Worm (Caenorhabditis elegans): Measurements from ENCODE around the gene ZK856.16.
A peak's percentile ranks its signal among the peaks of the same experiment; 100 is the strongest.

The ZK856.16 gene

DNA sequence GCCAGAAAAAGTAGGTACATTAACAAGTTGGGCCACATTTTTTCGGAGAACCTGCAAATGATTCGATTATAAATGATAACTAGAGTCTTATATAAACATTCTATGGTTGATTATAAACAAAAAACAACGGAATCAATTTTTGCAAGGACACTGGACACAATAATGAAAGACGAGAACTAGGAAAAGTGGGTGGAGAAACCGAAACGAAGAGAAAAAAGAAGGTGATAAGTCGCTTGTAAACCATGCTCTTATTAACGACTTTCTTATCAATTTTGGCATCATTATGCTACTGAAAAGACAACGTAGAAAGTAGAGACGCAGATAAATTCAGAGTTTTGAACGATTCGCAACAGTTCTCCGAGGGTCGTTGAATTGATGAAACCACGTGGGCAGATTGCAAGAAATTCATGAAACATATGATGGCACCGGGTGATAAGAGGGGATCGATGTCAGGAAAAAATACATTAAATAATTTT is 15.3 kb downstream of the ZK856.16 start, which contains the start of gene ZK856.5:
TSS of gene ZK856.5 (minus strand) at position 51 of the 476 bp plus-strand sequence.
- TF ChIP-seq tbx-37 (GFP tag; conservative IDR thresholded peaks at IDR 0.05): no peak
- no peak for TF ChIP-seq F13C5.2 (tag; optimal IDR thresholded peaks at IDR 0.05)
- TF ChIP-seq pes-1 (GFP tag; IDR thresholded peaks at IDR 0.05): no peak
- TF ChIP-seq hnd-1 (tag; optimal IDR thresholded peaks at IDR 0.05): no peak
- no peak for TF ChIP-seq B0310.2 (tag; optimal IDR thresholded peaks at IDR 0.05)
- TF ChIP-seq hmg-4 (GFP tag; optimal IDR thresholded peaks at IDR 0.05): no peak
- no peak for TF ChIP-seq ets-7 (tag; optimal IDR thresholded peaks at IDR 0.05)
- no peak for TF ChIP-seq hmbx-1 (tag; optimal IDR thresholded peaks at IDR 0.05)
- TF ChIP-seq sea-1 (GFP tag; conservative IDR thresholded peaks at IDR 0.05): no peak
- no peak for TF ChIP-seq tbx-11 (GFP tag; IDR thresholded peaks at IDR 0.05)
- TF ChIP-seq ama-1 (optimal IDR thresholded peaks at IDR 0.05): no peak
- no peak for TF ChIP-seq ceh-36 (tag; optimal IDR thresholded peaks at IDR 0.05)
- TF ChIP-seq aly-1 (tag; optimal IDR thresholded peaks at IDR 0.05): no peak
- TF ChIP-seq ceh-13 (GFP tag; optimal IDR thresholded peaks at IDR 0.05): no peak
- no peak for TF ChIP-seq scrt-1 (GFP tag; IDR thresholded peaks at IDR 0.05)
- TF ChIP-seq flt-1 (GFP tag; IDR thresholded peaks at IDR 0.05): no peak
- TF ChIP-seq tra-4 (tag; optimal IDR thresholded peaks at IDR 0.05): no peak

- TF ChIP-seq hnd-1 (tag; optimal IDR thresholded peaks at IDR 0.05) (no peak), F13C5.2 (tag; optimal IDR thresholded peaks at IDR 0.05) (no peak), aly-1 (tag; optimal IDR thresholded peaks at IDR 0.05) (no peak), ama-1 (optimal IDR thresholded peaks at IDR 0.05) (no peak), flt-1 (GFP tag; IDR thresholded peaks at IDR 0.05) (no peak), B0310.2 (tag; optimal IDR thresholded peaks at IDR 0.05) (no peak), tbx-37 (GFP tag; conservative IDR thresholded peaks at IDR 0.05) (no peak), tbx-11 (GFP tag; IDR thresholded peaks at IDR 0.05) (no peak), ceh-13 (GFP tag; optimal IDR thresholded peaks at IDR 0.05) (no peak), hmg-4 (GFP tag; optimal IDR thresholded peaks at IDR 0.05) (no peak), scrt-1 (GFP tag; IDR thresholded peaks at IDR 0.05) (no peak), sea-1 (GFP tag; conservative IDR thresholded peaks at IDR 0.05) (no peak), hmbx-1 (tag; optimal IDR thresholded peaks at IDR 0.05) (no peak), pes-1 (GFP tag; IDR thresholded peaks at IDR 0.05) (no peak), ceh-36 (tag; optimal IDR thresholded peaks at IDR 0.05) (no peak), tra-4 (tag; optimal IDR thresholded peaks at IDR 0.05) (no peak), ets-7 (tag; optimal IDR thresholded peaks at IDR 0.05) (no peak)
Observed at ce11 chrV:10185719-10186118, 19.7 kb downstream of the ZK856.16 start, which contains the start of gene ZK856.18. ZK856.18 (minus strand) TSS chrV:10186007.

DNA sequence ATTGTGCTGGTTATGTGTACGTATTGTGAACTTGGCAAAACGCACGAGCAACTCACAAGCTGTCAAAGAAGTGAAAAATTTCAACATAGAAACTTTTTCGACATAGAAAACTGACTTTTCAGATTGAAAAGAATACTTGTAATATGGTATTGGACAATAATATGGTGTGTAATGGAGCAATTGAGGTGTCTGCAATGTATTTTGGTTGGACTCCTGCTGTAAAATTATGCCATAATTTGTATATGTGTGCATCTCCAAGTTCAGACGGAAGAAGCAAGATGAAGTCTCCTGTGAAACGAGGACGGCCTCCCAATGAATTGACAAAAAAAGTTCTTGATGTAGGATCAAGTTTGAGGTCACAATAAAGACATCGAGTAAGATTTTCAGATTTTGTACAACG is 21.6 kb downstream of the ZK856.16 start:
- TF ChIP-seq aly-1 (tag; optimal IDR thresholded peaks at IDR 0.05): no peak
- no peak for TF ChIP-seq F13C5.2 (tag; optimal IDR thresholded peaks at IDR 0.05)
- no peak for TF ChIP-seq hmbx-1 (tag; optimal IDR thresholded peaks at IDR 0.05)
- no peak for TF ChIP-seq ama-1 (optimal IDR thresholded peaks at IDR 0.05)
- TF ChIP-seq B0310.2 (tag; optimal IDR thresholded peaks at IDR 0.05): no peak
- TF ChIP-seq scrt-1 (GFP tag; IDR thresholded peaks at IDR 0.05): no peak
- TF ChIP-seq ceh-36 (tag; optimal IDR thresholded peaks at IDR 0.05): no peak
- no peak for TF ChIP-seq flt-1 (GFP tag; IDR thresholded peaks at IDR 0.05)
- TF ChIP-seq hnd-1 (tag; optimal IDR thresholded peaks at IDR 0.05): no peak
- TF ChIP-seq tbx-37 (GFP tag; conservative IDR thresholded peaks at IDR 0.05): no peak

ce11 chrV:10182984-10183383 is 22.4 kb downstream of the ZK856.16 start, which contains the start of gene ZK856.4:
ZK856.4 (plus strand) TSS chrV:10183284.
- TF ChIP-seq sea-1 (GFP tag; conservative IDR thresholded peaks at IDR 0.05) (no peak), ama-1 (optimal IDR thresholded peaks at IDR 0.05) (no peak), hmg-4 (GFP tag; optimal IDR thresholded peaks at IDR 0.05) (no peak), flt-1 (GFP tag; IDR thresholded peaks at IDR 0.05) (no peak), tbx-37 (GFP tag; conservative IDR thresholded peaks at IDR 0.05) (no peak), tbx-11 (GFP tag; IDR thresholded peaks at IDR 0.05) (no peak)

ce11 chrV:10179235-10179634 is 26.1 kb downstream of the ZK856.16 start, which contains the start of gene cul-5:
cul-5 (plus strand) TSS chrV:10179535.
- no peak for TF ChIP-seq ceh-13 (GFP tag; optimal IDR thresholded peaks at IDR 0.05)
- no peak for TF ChIP-seq B0310.2 (tag; optimal IDR thresholded peaks at IDR 0.05)
- no peak for TF ChIP-seq ets-7 (tag; optimal IDR thresholded peaks at IDR 0.05)
- TF ChIP-seq tra-4 (tag; optimal IDR thresholded peaks at IDR 0.05): no peak
- no peak for TF ChIP-seq flt-1 (GFP tag; IDR thresholded peaks at IDR 0.05)
- no peak for TF ChIP-seq aly-1 (tag; optimal IDR thresholded peaks at IDR 0.05)
- TF ChIP-seq sea-1 (GFP tag; conservative IDR thresholded peaks at IDR 0.05): no peak
- TF ChIP-seq hmbx-1 (tag; optimal IDR thresholded peaks at IDR 0.05): no peak

- TF ChIP-seq pes-1 (GFP tag; IDR thresholded peaks at IDR 0.05) (no peak), F13C5.2 (tag; optimal IDR thresholded peaks at IDR 0.05) (peak; percentile 44)
Observed at ce11 chrV:10178166-10178565, 27.2 kb downstream of the ZK856.16 start.

ce11 chrV:10174632-10175075 is 30.7 kb downstream of the ZK856.16 start:
- TF ChIP-seq F13C5.2 (tag; optimal IDR thresholded peaks at IDR 0.05): no peak
- TF ChIP-seq hmbx-1 (tag; optimal IDR thresholded peaks at IDR 0.05): no peak
- TF ChIP-seq scrt-1 (GFP tag; IDR thresholded peaks at IDR 0.05): no peak
- TF ChIP-seq ets-7 (tag; optimal IDR thresholded peaks at IDR 0.05): no peak
- no peak for TF ChIP-seq ceh-36 (tag; optimal IDR thresholded peaks at IDR 0.05)
- no peak for TF ChIP-seq hmg-4 (GFP tag; optimal IDR thresholded peaks at IDR 0.05)
- no peak for TF ChIP-seq pes-1 (GFP tag; IDR thresholded peaks at IDR 0.05)
- TF ChIP-seq hnd-1 (tag; optimal IDR thresholded peaks at IDR 0.05): no peak
- no peak for TF ChIP-seq tbx-37 (GFP tag; conservative IDR thresholded peaks at IDR 0.05)

DNA sequence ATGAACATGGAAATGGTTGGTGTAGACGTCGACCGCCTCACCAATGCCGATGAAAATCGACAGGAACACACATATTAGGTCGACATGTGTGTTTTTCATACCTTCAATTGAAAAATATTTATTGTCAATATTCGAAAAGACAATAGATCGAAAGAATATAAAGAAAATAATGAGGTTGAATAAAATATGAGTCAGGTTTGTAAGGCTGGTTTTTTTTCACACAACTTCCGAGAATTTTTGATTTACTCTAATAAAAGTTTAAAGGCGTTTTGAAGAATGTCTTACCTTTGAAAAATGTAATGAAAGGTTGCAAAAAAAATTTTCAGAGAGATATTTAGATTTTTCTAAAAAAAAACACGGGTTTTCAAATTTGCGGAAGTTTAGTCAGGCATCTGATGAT is 31.7 kb downstream of the ZK856.16 start, which contains the start of gene egl-3:
TSS of gene egl-3 (minus strand) at position 101 of the 400 bp plus-strand sequence.
- TF ChIP-seq ama-1 (optimal IDR thresholded peaks at IDR 0.05) (no peak), ceh-13 (GFP tag; optimal IDR thresholded peaks at IDR 0.05) (no peak), pes-1 (GFP tag; IDR thresholded peaks at IDR 0.05) (no peak), flt-1 (GFP tag; IDR thresholded peaks at IDR 0.05) (no peak), tbx-11 (GFP tag; IDR thresholded peaks at IDR 0.05) (no peak), ets-7 (tag; optimal IDR thresholded peaks at IDR 0.05) (no peak), B0310.2 (tag; optimal IDR thresholded peaks at IDR 0.05) (no peak), hmbx-1 (tag; optimal IDR thresholded peaks at IDR 0.05) (no peak), hnd-1 (tag; optimal IDR thresholded peaks at IDR 0.05) (no peak), scrt-1 (GFP tag; IDR thresholded peaks at IDR 0.05) (no peak), hmg-4 (GFP tag; optimal IDR thresholded peaks at IDR 0.05) (no peak), tbx-37 (GFP tag; conservative IDR thresholded peaks at IDR 0.05) (no peak), tra-4 (tag; optimal IDR thresholded peaks at IDR 0.05) (no peak), aly-1 (tag; optimal IDR thresholded peaks at IDR 0.05) (no peak), sea-1 (GFP tag; conservative IDR thresholded peaks at IDR 0.05) (no peak), ceh-36 (tag; optimal IDR thresholded peaks at IDR 0.05) (no peak)

Measured in whole organism, early embryonic.